Worm (Caenorhabditis elegans) whole organism, young adult: ENCODE results near the gene fbxc-19.

Experiments used
- ama-1 ChIP-seq, 3 experiments: fragments of 150-350 bp in 1 of 3; sonication (generic microtip) in 2 of 3; optimal IDR thresholded peaks; 2 replicates each; lab custom pipeline; 2014 to 2018; ENCODE audit warnings: missing biosample characterization in 2 of 3, missing genetic modification characterization in 2 of 3, missing genetic modification reagents in 2 of 3
- atf-7 ChIP-seq: sonication (generic microtip); optimal IDR thresholded peaks from 2 replicates; lab custom pipeline; 2017; ENCODE audit warnings: mild to moderate bottlenecking, missing genetic modification characterization, missing compliant biosample characterization
- ceh-58 ChIP-seq: fragments of 200-800 bp; sonication (Bioruptor generic); IDR thresholded peaks from 2 replicates; pipeline ENCODE4 v1.3.6; 2022; ENCODE audit warnings: missing genetic modification characterization, missing compliant biosample characterization
- ceh-91 ChIP-seq: fragments of 200-800 bp; sonication (Bioruptor generic); IDR thresholded peaks from 2 replicates; pipeline ENCODE4 v1.3.6; 2022; ENCODE audit warnings: missing genetic modification reagents, missing genetic modification characterization, missing compliant biosample characterization
- him-1 ChIP-seq: sonication (generic microtip); optimal IDR thresholded peaks from 2 replicates; lab custom pipeline; 2016; ENCODE audit warnings: missing genotype, missing genetic modification reagents, missing genetic modification characterization, missing compliant biosample characterization
- lin-35 ChIP-seq, 3 experiments: fragments of 150-350 bp in 2 of 3; sonication (generic microtip) in 1 of 3; optimal IDR thresholded peaks; 2 replicates each; lab custom pipeline; 2014 to 2018; ENCODE audit warnings: missing biosample characterization in 3 of 3, missing genetic modification characterization in 3 of 3, missing genetic modification reagents in 3 of 3
- lir-1 ChIP-seq: fragments of 200-800 bp; sonication (Bioruptor generic); conservative IDR thresholded peaks from 2 replicates; pipeline ENCODE4 v1.3.6; 2022; ENCODE audit warnings: missing genetic modification reagents, missing genetic modification characterization, missing compliant biosample characterization
- snpc-4 ChIP-seq, 5 experiments: fragments of 150-350 bp in 1 of 5; sonication (generic microtip) in 4 of 5; optimal IDR thresholded peaks; 2 replicates each; lab custom pipeline; 2014 to 2018; ENCODE audit warnings: missing genetic modification characterization in 5 of 5, missing biosample characterization in 3 of 5, antibody characterized with exemption in 2 of 5, mild to moderate bottlenecking in 2 of 5, missing compliant biosample characterization in 2 of 5, missing genotype in 2 of 5, moderate library complexity in 2 of 5, missing genetic modification reagents in 1 of 5

DNA sequence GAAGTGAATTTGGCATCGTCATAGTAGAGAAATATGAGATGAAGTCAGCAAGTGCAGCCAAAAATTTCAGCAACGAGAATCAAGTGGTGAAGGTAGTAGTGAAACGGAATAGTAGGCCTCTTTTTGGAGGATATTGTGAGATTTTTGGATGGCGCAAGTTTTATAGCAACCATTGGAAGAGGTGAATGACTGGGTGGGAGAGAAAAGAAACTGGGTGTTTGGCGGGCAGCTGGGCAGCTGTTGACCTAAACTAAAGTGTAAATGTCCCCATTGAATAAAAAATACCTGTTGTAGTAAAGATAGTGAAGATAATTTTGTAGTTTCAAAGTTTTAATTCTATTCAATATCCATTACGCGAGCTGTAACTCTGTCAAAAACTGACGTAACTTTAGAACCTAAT lies 4.2 kb upstream of the fbxc-19 start:
- TF ChIP-seq ceh-91 (GFP tag; lab: Robert Waterston, UW) (no peak), ama-1 (optimal IDR thresholded peaks at IDR 0.05; lab: Kevin White, UChicago) (no peak), ama-1 (GFP tag; optimal IDR thresholded peaks at IDR 0.05; lab: Kevin White, UChicago) (no peak), lir-1 (no peak), atf-7 (no peak), snpc-4 (GFP tag; optimal IDR thresholded peaks at IDR 0.05; lab: Kevin White, UChicago) (no peak), snpc-4 (tag; optimal IDR thresholded peaks at IDR 0.05; lab: Kevin White, UChicago) (no peak), him-1 (tag; lab: Kevin White, UChicago) (no peak), ceh-58 (GFP tag; lab: Robert Waterston, UW) (no peak), lin-35 (GFP tag; optimal IDR thresholded peaks at IDR 0.05; lab: Kevin White, UChicago) (no peak)
